Worm (Caenorhabditis elegans) whole organism, young adult: ENCODE data around the gene rpl-36.A.

Source experiments
- F55B11.4 ChIP-seq: sonication (generic microtip); optimal IDR thresholded peaks from 2 replicates; lab custom pipeline; 2016; ENCODE audit warnings: missing compliant biosample characterization, missing genetic modification characterization, borderline replicate concordance; ENCODE audit not compliant: insufficient read depth
- ceh-27 ChIP-seq: fragments of 200-800 bp; sonication (Bioruptor generic); optimal IDR thresholded peaks from 2 replicates; lab custom pipeline; 2018; ENCODE audit warnings: mild to moderate bottlenecking, missing genetic modification characterization, moderate library complexity, missing compliant biosample characterization
- rpc-1 ChIP-seq, 2 experiments: fragments of 150-350 bp in 1 of 2; sonication (generic microtip) in 1 of 2; optimal IDR thresholded peaks; 2 replicates each; lab custom pipeline; 2014 to 2018; ENCODE audit warnings: missing biosample characterization in 1 of 2, missing genetic modification characterization in 1 of 2, missing genetic modification reagents in 1 of 2, missing genotype in 1 of 2

rpl-36.A gene

ce11 chrII:11048930-11049329 is 48.1 kb downstream of the rpl-36.A start, which contains the start of gene F33A8.4:
F33A8.4 (minus strand) TSS chrII:11049030.
- TF ChIP-seq ceh-27 (GFP tag; lab: Kevin White, UChicago) (no peak), rpc-1 (optimal IDR thresholded peaks at IDR 0.05; lab: Kevin White, UChicago) (no peak), rpc-1 (tag; optimal IDR thresholded peaks at IDR 0.05; lab: Kevin White, UChicago) (no peak), F55B11.4 (no peak)
